Worm (Caenorhabditis elegans) whole organism, late embryonic: ENCODE data around the gene srh-184.

Source experiments
- K02D7.2 ChIP-seq: sonication (generic microtip); optimal IDR thresholded peaks from 2 replicates; lab custom pipeline; 2017; ENCODE audit warnings: mild to moderate bottlenecking, missing genetic modification characterization, missing compliant biosample characterization
- K09A11.1 ChIP-seq: sonication (generic microtip); optimal IDR thresholded peaks from 2 replicates; lab custom pipeline; 2017; ENCODE audit warnings: antibody characterized with exemption, mild to moderate bottlenecking, missing genetic modification characterization, missing compliant biosample characterization; ENCODE audit not compliant: insufficient read depth
- ahr-1 ChIP-seq: sonication (generic microtip); optimal IDR thresholded peaks from 2 replicates; lab custom pipeline; 2016; ENCODE audit warnings: missing genetic modification characterization, missing compliant biosample characterization
- ama-1 ChIP-seq: fragments of 150-350 bp; optimal IDR thresholded peaks from 2 replicates; lab custom pipeline; 2014
- ceh-14 ChIP-seq: sonication (generic microtip); optimal IDR thresholded peaks from 2 replicates; lab custom pipeline; 2016; ENCODE audit warnings: missing genotype, missing genetic modification characterization, missing compliant biosample characterization
- ceh-18 ChIP-seq: sonication (generic microtip); optimal IDR thresholded peaks from 2 replicates; lab custom pipeline; 2016; ENCODE audit warnings: missing genetic modification characterization, missing compliant biosample characterization
- ceh-22 ChIP-seq: sonication (generic microtip); optimal IDR thresholded peaks from 2 replicates; lab custom pipeline; 2017; ENCODE audit warnings: missing biosample characterization, missing genetic modification characterization
- ceh-24 ChIP-seq: sonication (generic microtip); optimal IDR thresholded peaks from 2 replicates; lab custom pipeline; 2016; ENCODE audit warnings: mild to moderate bottlenecking, missing genetic modification characterization, missing compliant biosample characterization
- ceh-30 ChIP-seq: fragments of 150-350 bp; optimal IDR thresholded peaks from 2 replicates; lab custom pipeline; 2014; ENCODE audit warnings: missing biosample characterization, missing genetic modification characterization
- ceh-31 ChIP-seq: sonication (generic microtip); optimal IDR thresholded peaks from 2 replicates; lab custom pipeline; 2016; ENCODE audit warnings: missing genetic modification characterization, missing compliant biosample characterization
- ceh-34 ChIP-seq: sonication (generic microtip); optimal IDR thresholded peaks from 2 replicates; lab custom pipeline; 2016; ENCODE audit warnings: mild to moderate bottlenecking, missing genetic modification characterization, missing compliant biosample characterization
- ceh-45 ChIP-seq: fragments of 200-800 bp; sonication (Bioruptor generic); IDR thresholded peaks from 2 replicates; pipeline ENCODE4 v1.3.6; 2022; ENCODE audit warnings: missing genetic modification reagents, missing genetic modification characterization, missing compliant biosample characterization
- ceh-6 ChIP-seq: fragments of 200-800 bp; sonication (Bioruptor generic); optimal IDR thresholded peaks from 2 replicates; lab custom pipeline; 2018; ENCODE audit warnings: mild to moderate bottlenecking, missing genetic modification characterization, missing compliant biosample characterization
- ceh-9 ChIP-seq: sonication (generic microtip); optimal IDR thresholded peaks from 2 replicates; lab custom pipeline; 2016; ENCODE audit warnings: mild to moderate bottlenecking, missing genetic modification characterization, inconsistent platforms, missing compliant biosample characterization
- dmd-4 ChIP-seq: sonication (generic microtip); optimal IDR thresholded peaks from 2 replicates; lab custom pipeline; 2016; ENCODE audit warnings: borderline replicate concordance, missing genetic modification characterization, missing compliant biosample characterization
- dve-1 ChIP-seq: sonication (generic microtip); optimal IDR thresholded peaks from 2 replicates; lab custom pipeline; 2017; ENCODE audit warnings: antibody characterized with exemption, mild to moderate bottlenecking, missing genetic modification characterization, missing compliant biosample characterization
- elt-2 ChIP-seq: sonication (generic microtip); optimal IDR thresholded peaks from 2 replicates; lab custom pipeline; 2016; ENCODE audit warnings: missing genetic modification reagents, missing genetic modification characterization, missing compliant biosample characterization
- elt-4 ChIP-seq: sonication (generic microtip); optimal IDR thresholded peaks from 2 replicates; lab custom pipeline; 2016; ENCODE audit warnings: missing genetic modification characterization, missing compliant biosample characterization
- ets-4 ChIP-seq: sonication (generic microtip); optimal IDR thresholded peaks from 2 replicates; lab custom pipeline; 2016; ENCODE audit warnings: missing genetic modification characterization, missing compliant biosample characterization
- eyg-1 ChIP-seq: sonication (generic microtip); optimal IDR thresholded peaks from 2 replicates; lab custom pipeline; 2016; ENCODE audit warnings: missing genotype, missing genetic modification characterization, missing compliant biosample characterization
- fax-1 ChIP-seq: sonication (generic microtip); optimal IDR thresholded peaks from 2 replicates; lab custom pipeline; 2016; ENCODE audit warnings: missing genotype, missing genetic modification characterization, missing compliant biosample characterization
- fkh-10 ChIP-seq: fragments of 150-350 bp; optimal IDR thresholded peaks from 2 replicates; lab custom pipeline; 2014; ENCODE audit warnings: missing biosample characterization, missing genetic modification reagents, missing genetic modification characterization
- fkh-6 ChIP-seq: sonication (generic microtip); optimal IDR thresholded peaks from 2 replicates; lab custom pipeline; 2016; ENCODE audit warnings: missing genetic modification characterization, missing compliant biosample characterization
- gmeb-2 ChIP-seq: sonication (generic microtip); optimal IDR thresholded peaks from 2 replicates; lab custom pipeline; 2016; ENCODE audit warnings: missing genetic modification characterization, inconsistent platforms, missing compliant biosample characterization
- hlh-15 ChIP-seq: sonication (generic microtip); optimal IDR thresholded peaks from 2 replicates; lab custom pipeline; 2016; ENCODE audit warnings: missing genetic modification characterization, missing compliant biosample characterization
- hlh-30 ChIP-seq: sonication (generic microtip); optimal IDR thresholded peaks from 2 replicates; lab custom pipeline; 2017; ENCODE audit warnings: antibody characterized with exemption, missing genetic modification characterization, missing compliant biosample characterization; ENCODE audit not compliant: insufficient read depth
- hlh-6 ChIP-seq: sonication (generic microtip); optimal IDR thresholded peaks from 2 replicates; lab custom pipeline; 2016; ENCODE audit warnings: missing genotype, missing genetic modification characterization, missing compliant biosample characterization
- hlh-8 ChIP-seq: sonication (generic microtip); optimal IDR thresholded peaks from 2 replicates; lab custom pipeline; 2016; ENCODE audit warnings: missing genotype, missing genetic modification characterization, missing compliant biosample characterization
- lin-11 ChIP-seq: fragments of 200-800 bp; sonication (Bioruptor generic); optimal IDR thresholded peaks from 2 replicates; lab custom pipeline; 2018; ENCODE audit warnings: mild to moderate bottlenecking, missing genetic modification characterization, missing compliant biosample characterization
- nhr-11 ChIP-seq: fragments of 150-350 bp; optimal IDR thresholded peaks from 2 replicates; lab custom pipeline; 2014; ENCODE audit warnings: missing biosample characterization, missing genetic modification characterization
- pag-3 ChIP-seq: sonication (generic microtip); optimal IDR thresholded peaks from 2 replicates; lab custom pipeline; 2016; ENCODE audit warnings: missing compliant biosample characterization, missing genetic modification characterization, borderline replicate concordance
- pha-2 ChIP-seq: sonication (generic microtip); optimal IDR thresholded peaks from 2 replicates; lab custom pipeline; 2017; ENCODE audit warnings: mild to moderate bottlenecking, missing genetic modification characterization, missing compliant biosample characterization
- pqm-1 ChIP-seq: sonication (generic microtip); optimal IDR thresholded peaks from 2 replicates; lab custom pipeline; 2016; ENCODE audit warnings: missing genetic modification characterization, missing compliant biosample characterization
- pros-1 ChIP-seq: fragments of 150-350 bp; optimal IDR thresholded peaks from 2 replicates; lab custom pipeline; 2014; ENCODE audit warnings: missing biosample characterization, missing genetic modification reagents, missing genetic modification characterization
- sdc-2 ChIP-seq: sonication (generic microtip); optimal IDR thresholded peaks from 2 replicates; lab custom pipeline; 2016; ENCODE audit warnings: missing genotype, missing genetic modification characterization, missing compliant biosample characterization
- sox-2 ChIP-seq: fragments of 200-800 bp; sonication (Bioruptor generic); IDR thresholded peaks from 2 replicates; pipeline ENCODE4 v1.3.6; 2022; ENCODE audit warnings: missing genetic modification reagents, missing genetic modification characterization, missing compliant biosample characterization
- syd-9 ChIP-seq: sonication (generic microtip); optimal IDR thresholded peaks from 2 replicates; lab custom pipeline; 2016; ENCODE audit warnings: mild to moderate bottlenecking, missing genetic modification characterization, moderate library complexity, missing compliant biosample characterization
- ttx-3 ChIP-seq: sonication (generic microtip); optimal IDR thresholded peaks from 2 replicates; lab custom pipeline; 2016; ENCODE audit warnings: missing genetic modification reagents, missing genetic modification characterization, missing compliant biosample characterization
- unc-42 ChIP-seq: sonication (generic microtip); optimal IDR thresholded peaks from 2 replicates; lab custom pipeline; 2016; ENCODE audit warnings: missing genotype, missing genetic modification characterization, missing compliant biosample characterization
- unc-55 ChIP-seq: sonication (generic microtip); optimal IDR thresholded peaks from 2 replicates; lab custom pipeline; 2017; ENCODE audit warnings: missing biosample characterization, missing genetic modification reagents, missing genetic modification characterization
- unc-86 ChIP-seq: sonication (generic microtip); optimal IDR thresholded peaks from 2 replicates; lab custom pipeline; 2016; ENCODE audit warnings: missing genetic modification characterization, missing compliant biosample characterization
- zip-5 ChIP-seq: sonication (generic microtip); optimal IDR thresholded peaks from 2 replicates; lab custom pipeline; 2016; ENCODE audit warnings: missing genetic modification characterization, missing compliant biosample characterization
- ztf-16 ChIP-seq: sonication (generic microtip); optimal IDR thresholded peaks from 2 replicates; lab custom pipeline; 2017; ENCODE audit warnings: missing genetic modification characterization, missing compliant biosample characterization

srh-184 gene

ce11 chrV:10807862-10808327, 9.9 kb upstream of the srh-184 start, which contains the start of gene plrg-1 (continued):
- TF ChIP-seq unc-42 = peak; percentile 71
- TF ChIP-seq nhr-11 = no peak
- TF ChIP-seq K02D7.2 (tag; lab: Kevin White, UChicago) = peak; percentile 67
- TF ChIP-seq sdc-2 = peak; percentile 79
- no peak for TF ChIP-seq ceh-24
- TF ChIP-seq ahr-1 (tag; lab: Kevin White, UChicago) = peak; percentile 73
- TF ChIP-seq dve-1 (tag; lab: Kevin White, UChicago) = peak; percentile 35
- TF ChIP-seq ztf-16 (tag; lab: Kevin White, UChicago) = peak; percentile 87
- TF ChIP-seq zip-5 (tag; lab: Kevin White, UChicago) = peak; percentile 63
- peak; percentile 70 for TF ChIP-seq hlh-30
- peak; percentile 82 for TF ChIP-seq pha-2 (tag; lab: Kevin White, UChicago)
- TF ChIP-seq sox-2 (GFP tag; lab: Robert Waterston, UW) = peak; percentile 91
- peak; percentile 60 for TF ChIP-seq ets-4 (tag; lab: Kevin White, UChicago)
- TF ChIP-seq unc-55 = peak; percentile 11
- TF ChIP-seq syd-9 (tag; lab: Kevin White, UChicago) = peak; percentile 79
- no peak for TF ChIP-seq ceh-30 (tag; lab: Kevin White, UChicago)
- peak; percentile 85 for TF ChIP-seq unc-86 (tag; lab: Kevin White, UChicago)
- TF ChIP-seq ama-1 (lab: Kevin White, UChicago) = no peak
- TF ChIP-seq fkh-6 (tag; lab: Kevin White, UChicago) = peak; percentile 71
- peak; percentile 79 for TF ChIP-seq lin-11 (tag; lab: Kevin White, UChicago)
- TF ChIP-seq eyg-1 (tag; lab: Kevin White, UChicago) = peak; percentile 76
- TF ChIP-seq elt-4 (tag; lab: Kevin White, UChicago) = no peak
- peak; percentile 83 for TF ChIP-seq ttx-3 (tag; lab: Kevin White, UChicago)
- peak; percentile 95 for TF ChIP-seq ceh-14 (tag; lab: Kevin White, UChicago)
- TF ChIP-seq gmeb-2 = peak; percentile 71
- TF ChIP-seq fkh-10 = peak; percentile 22
- TF ChIP-seq pag-3 (tag; lab: Kevin White, UChicago) = peak; percentile 60
- TF ChIP-seq ceh-6 (GFP tag; lab: Kevin White, UChicago) = peak; percentile 82
- peak; percentile 78 for TF ChIP-seq hlh-8 (tag; lab: Kevin White, UChicago)
- TF ChIP-seq ceh-18 = peak; percentile 86
- peak; percentile 78 for TF ChIP-seq fax-1 (tag; lab: Kevin White, UChicago)
- peak; percentile 67 for TF ChIP-seq hlh-15
- peak; percentile 91 for TF ChIP-seq K09A11.1 (tag; lab: Kevin White, UChicago)
- TF ChIP-seq pros-1 = peak; percentile 17
- TF ChIP-seq ceh-34 = peak; percentile 94

ce11 chrV:10805934-10806333, 7.9 kb upstream of the srh-184 start, which contains the start of gene prp-38:
Gene prp-38, minus strand, starts transcription at chrV:10806034.
- TF ChIP-seq ceh-24 (no peak), zip-5 (tag; lab: Kevin White, UChicago) (no peak), ceh-22 (no peak), ceh-9 (tag; lab: Kevin White, UChicago) (no peak), unc-42 (no peak), eyg-1 (tag; lab: Kevin White, UChicago) (no peak), ceh-31 (tag; lab: Kevin White, UChicago) (no peak), ceh-45 (no peak), ceh-14 (tag; lab: Kevin White, UChicago) (no peak), ztf-16 (tag; lab: Kevin White, UChicago) (no peak), elt-2 (tag; lab: Kevin White, UChicago) (no peak), pqm-1 (tag; lab: Kevin White, UChicago) (no peak), dmd-4 (tag; lab: Kevin White, UChicago) (no peak), hlh-6 (no peak)
